Worm (Caenorhabditis elegans) whole organism, midembryonic: ENCODE measurements around the gene C17A2.2.

ENCODE experiments used
- cog-1 ChIP-seq: sonication (generic microtip); optimal IDR thresholded peaks from 2 replicates; lab custom pipeline; 2016; ENCODE audit warnings: missing genetic modification characterization, missing compliant biosample characterization
- ztf-29 ChIP-seq: fragments of 200-800 bp; sonication (Bioruptor generic); IDR thresholded peaks from 2 replicates; pipeline ENCODE4 v1.3.6; 2022; ENCODE audit warnings: missing genetic modification reagents, missing genetic modification characterization, missing compliant biosample characterization

C17A2.2 gene

ce11 chrII:3896920-3897319, 50.8 kb downstream of the C17A2.2 start:
- no peak for TF ChIP-seq ztf-29 (GFP tag; lab: Robert Waterston, UW)
- peak; percentile 71 for TF ChIP-seq cog-1
